Fruit fly (Drosophila melanogaster) whole organism, prepupa: ENCODE results near the gene Pex2.

Experiments used
- CG10631 ChIP-seq: fragments of 200-800 bp; sonication (Bioruptor generic); optimal IDR thresholded peaks from 2 replicates; lab custom pipeline; 2016; ENCODE audit warnings: missing biosample characterization, missing genetic modification characterization
- CG16779 ChIP-seq: fragments of 200-800 bp; sonication (Bioruptor generic); optimal IDR thresholded peaks from 3 replicates; lab custom pipeline; 2017; ENCODE audit warnings: missing biosample characterization, mild to moderate bottlenecking, missing genetic modification characterization
- CG32006 ChIP-seq: fragments of 200-800 bp; sonication (Bioruptor generic); optimal IDR thresholded peaks from 3 replicates; lab custom pipeline; 2017; ENCODE audit warnings: missing biosample characterization, mild to moderate bottlenecking, missing genetic modification characterization
- CG3919 ChIP-seq: fragments of 200-800 bp; sonication (Bioruptor generic); optimal IDR thresholded peaks from 3 replicates; lab custom pipeline; 2016; ENCODE audit warnings: missing biosample characterization, missing genetic modification characterization
- Ets21C ChIP-seq: fragments of 200-800 bp; sonication (Bioruptor generic); optimal IDR thresholded peaks from 3 replicates; lab custom pipeline; 2016; ENCODE audit warnings: missing biosample characterization, missing genetic modification characterization
- Ets96B ChIP-seq: fragments of 200-800 bp; optimal IDR thresholded peaks from 2 replicates; lab custom pipeline; 2019; ENCODE audit warnings: missing biosample characterization, mild to moderate bottlenecking, missing genetic modification characterization, moderate library complexity
- Gug ChIP-seq: fragments of 200-800 bp; sonication (Bioruptor generic); IDR thresholded peaks from 2 replicates; pipeline ENCODE4 v1.3.6; 2022; ENCODE audit warnings: missing biosample characterization, missing genetic modification characterization
- Hr38 ChIP-seq: sonication (Bioruptor generic); optimal IDR thresholded peaks from 2 replicates; lab custom pipeline; 2016; ENCODE audit warnings: missing biosample characterization, missing genetic modification characterization
- OdsH ChIP-seq: fragments of 200-800 bp; sonication (Bioruptor generic); optimal IDR thresholded peaks from 3 replicates; lab custom pipeline; 2016; ENCODE audit warnings: missing biosample characterization, missing genetic modification characterization
- Sox14 ChIP-seq: fragments of 200-800 bp; sonication (Bioruptor generic); optimal IDR thresholded peaks from 3 replicates; lab custom pipeline; 2016; ENCODE audit warnings: missing biosample characterization, missing genetic modification characterization
- Sox15 ChIP-seq: fragments of 200-800 bp; sonication (Bioruptor generic); optimal IDR thresholded peaks from 3 replicates; lab custom pipeline; 2016; ENCODE audit warnings: missing biosample characterization, missing genetic modification characterization
- svp ChIP-seq: fragments of 200-800 bp; sonication (Bioruptor generic); peaks from one replicate; lab custom pipeline; 2016; ENCODE audit warnings: missing biosample characterization, missing genetic modification characterization
- topi ChIP-seq: fragments of 200-800 bp; sonication (Bioruptor generic); optimal IDR thresholded peaks from 3 replicates; lab custom pipeline; 2016; ENCODE audit warnings: missing biosample characterization, missing genetic modification characterization

DNA sequence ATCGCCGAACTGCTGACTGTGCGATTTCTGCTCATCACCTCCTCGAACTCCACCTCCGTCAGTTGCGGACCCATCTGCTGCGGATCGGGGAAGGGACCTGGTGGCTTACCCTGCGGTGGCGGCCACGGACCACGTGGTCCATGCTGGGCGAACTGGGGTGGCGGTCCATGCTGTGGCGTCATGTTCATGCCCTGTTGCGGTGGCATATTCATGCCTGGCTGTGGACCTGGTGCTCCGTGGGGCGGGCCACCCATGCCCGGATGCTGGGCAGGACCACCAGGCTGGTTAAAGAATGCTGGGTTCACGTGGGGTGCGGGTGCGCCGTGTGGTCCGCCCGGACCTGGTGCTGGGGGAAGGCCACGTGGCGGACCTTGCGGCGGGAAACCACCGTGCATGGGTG is 26.6 kb upstream of the Pex2 start:
- no peak for TF ChIP-seq Ets21C (GFP tag; lab: Kevin White, UChicago)
- TF ChIP-seq Sox15 (GFP tag; lab: Kevin White, UChicago), result no peak
- TF ChIP-seq CG16779, result no peak
- TF ChIP-seq CG10631, result no peak
- TF ChIP-seq OdsH (GFP tag; lab: Kevin White, UChicago), result no peak
- no peak for TF ChIP-seq Ets96B (tag; lab: Kevin White, UChicago)
- TF ChIP-seq CG32006, result no peak
- TF ChIP-seq topi, result no peak
- TF ChIP-seq Sox14 (GFP tag; lab: Kevin White, UChicago), result no peak
- no peak for TF ChIP-seq svp (GFP tag; lab: Kevin White, UChicago)
- no peak for TF ChIP-seq CG3919 (GFP tag; lab: Kevin White, UChicago)
- no peak for TF ChIP-seq Gug (GFP tag; lab: Robert Waterston, UW)
- no peak for TF ChIP-seq Hr38 (GFP tag; lab: Kevin White, UChicago)
